Fruit fly (Drosophila melanogaster): Measurements from ENCODE around the gene CG10375.
A peak's percentile ranks its signal among the peaks of the same experiment; 100 is the strongest.

- TF ChIP-seq Blimp-1 (GFP tag; optimal IDR thresholded peaks at IDR 0.05) (peak; percentile 94), cyc (GFP tag; optimal IDR thresholded peaks at IDR 0.05) (peak; percentile 99), Lpt (GFP tag; optimal IDR thresholded peaks at IDR 0.05) (peak; percentile 98), Hr38 (GFP tag; optimal IDR thresholded peaks at IDR 0.05) (peak; percentile 68), CG10669 (GFP tag; optimal IDR thresholded peaks at IDR 0.05) (peak; percentile 99), CG9139 (GFP tag; optimal IDR thresholded peaks at IDR 0.05) (peak; percentile 96), svp (GFP tag) (peak; percentile 99), lz (GFP tag; optimal IDR thresholded peaks at IDR 0.05) (peak; percentile 99)
These were observed 9.5 kb upstream of the CG10375 start, which contains the start of the genes PTPMT1 and Hrd3 for dm6 chr3R:23757912-23758607.
